Worm (Caenorhabditis elegans): ENCODE results near the gene nhr-6.
A peak's percentile ranks its signal among the peaks of the same experiment; 100 is the strongest.

nhr-6 gene

DNA sequence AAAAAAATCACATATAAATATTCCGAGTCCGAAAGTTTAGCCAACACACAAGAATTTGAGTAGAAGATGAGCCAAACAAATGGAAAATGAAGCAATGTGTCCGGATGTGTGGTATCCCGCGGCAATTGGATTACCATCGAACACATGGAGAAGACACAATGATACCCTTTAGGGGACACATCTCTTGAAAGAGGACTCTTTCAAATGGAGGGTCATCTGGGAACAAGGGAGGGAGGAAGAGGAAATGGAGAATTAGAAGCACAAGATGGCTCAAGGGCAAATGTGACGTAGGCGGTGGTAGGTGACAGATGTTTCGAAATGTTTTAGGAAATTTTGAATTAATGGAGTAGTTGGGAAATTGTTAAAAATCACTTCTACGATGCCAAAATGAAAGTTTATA is 30.3 kb upstream of the nhr-6 start:
- TF ChIP-seq D1046.2 (GFP tag; IDR thresholded peaks at IDR 0.05) (no peak), php-3 (GFP tag; IDR thresholded peaks at IDR 0.05) (no peak), nhr-10 (tag; optimal IDR thresholded peaks at IDR 0.05) (no peak), lin-13 (GFP tag; optimal IDR thresholded peaks at IDR 0.05) (no peak), ztf-7 (tag; optimal IDR thresholded peaks at IDR 0.05) (no peak), zip-11 (GFP tag; IDR thresholded peaks at IDR 0.05) (no peak), pha-4 (GFP tag; IDR thresholded peaks at IDR 0.05) (no peak), pha-4 (tag; optimal IDR thresholded peaks at IDR 0.05) (no peak), ceh-28 (tag; optimal IDR thresholded peaks at IDR 0.05) (no peak), lsy-2 (tag; optimal IDR thresholded peaks at IDR 0.05) (peak in 1 of 2 experiments; percentile 7), unc-62 (GFP tag; optimal IDR thresholded peaks at IDR 0.05 in 1 of 2) (peak in 1 of 2 experiments; percentile 44), unc-62 (tag; optimal IDR thresholded peaks at IDR 0.05) (no peak), mxl-3 (GFP tag; optimal IDR thresholded peaks at IDR 0.05) (no peak), fkh-10 (GFP tag; optimal IDR thresholded peaks at IDR 0.05) (no peak), aha-1 (tag) (peak; percentile 44), lir-3 (tag; optimal IDR thresholded peaks at IDR 0.05) (no peak), set-16 (GFP tag; IDR thresholded peaks at IDR 0.05) (no peak), jun-1 (tag; optimal IDR thresholded peaks at IDR 0.05) (no peak), ZK337.2 (GFP tag; IDR thresholded peaks at IDR 0.05) (no peak)

DNA sequence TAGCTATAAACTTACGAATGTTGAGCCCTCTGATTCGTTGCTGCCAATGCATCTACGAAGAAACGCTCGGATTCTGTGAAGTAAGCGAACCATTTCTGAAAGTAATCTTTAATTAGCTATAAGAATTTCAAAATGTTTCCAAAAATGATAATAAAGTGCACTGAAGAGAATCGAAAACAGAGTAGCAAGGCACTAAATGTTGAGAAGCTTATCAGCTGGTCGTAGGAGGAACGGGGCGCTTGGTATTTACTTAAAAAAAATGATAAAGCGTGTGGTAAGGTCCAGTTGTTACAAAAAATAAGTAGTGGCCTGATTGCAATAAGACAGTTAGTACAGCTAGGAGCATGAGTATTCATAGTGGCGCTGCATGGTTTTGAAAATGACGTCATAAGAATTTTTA is 27.1 kb upstream of the nhr-6 start, which contains the start of gene C54C6.7:
Gene C54C6.7 (minus strand): TSS at position 101 of the 400 bp plus-strand sequence.
- TF ChIP-seq lin-13 (GFP tag; optimal IDR thresholded peaks at IDR 0.05) (no peak), ceh-44 (GFP tag; IDR thresholded peaks at IDR 0.05) (no peak), tag-97 (GFP tag; IDR thresholded peaks at IDR 0.05) (no peak), nhr-28 (tag; optimal IDR thresholded peaks at IDR 0.05) (peak; percentile 21), nhr-102 (tag; optimal IDR thresholded peaks at IDR 0.05) (no peak), daf-16 (GFP tag; optimal IDR thresholded peaks at IDR 0.05) (no peak), daf-16 (tag; optimal IDR thresholded peaks at IDR 0.05) (peak; percentile 30), pqm-1 (tag; optimal IDR thresholded peaks at IDR 0.05) (peak; percentile 60), arid-1 (GFP tag; conservative IDR thresholded peaks at IDR 0.05) (no peak), F49E8.2 (tag; optimal IDR thresholded peaks at IDR 0.05; ENCODE audit: borderline replicate concordance) (no peak), lin-15B (tag; optimal IDR thresholded peaks at IDR 0.05) (no peak), hlh-30 (tag; optimal IDR thresholded peaks at IDR 0.05; ENCODE audit: insufficient read depth) (no peak)

- TF ChIP-seq unc-62 (GFP tag; optimal IDR thresholded peaks at IDR 0.05 in 1 of 2) (peak in 1 of 2 experiments; percentile 51), unc-62 (tag; optimal IDR thresholded peaks at IDR 0.05) (no peak), lin-15B (tag; optimal IDR thresholded peaks at IDR 0.05) (no peak)
Measured at ce11 chrIII:3548017-3548416, 25.4 kb upstream of the nhr-6 start, which contains the start of gene C54C6.11. C54C6.11 (plus strand) TSS chrIII:3548317.

- no peak for TF ChIP-seq dve-1 (tag; optimal IDR thresholded peaks at IDR 0.05; ENCODE audit: insufficient read depth)
- TF ChIP-seq ZK546.5 (tag; optimal IDR thresholded peaks at IDR 0.05), result no peak
- no peak for TF ChIP-seq ceh-32 (tag; optimal IDR thresholded peaks at IDR 0.05; ENCODE audit: poor library complexity)
- no peak for TF ChIP-seq ceh-62 (tag; optimal IDR thresholded peaks at IDR 0.05)
- TF ChIP-seq nhr-6 (tag; optimal IDR thresholded peaks at IDR 0.05), result no peak
- TF ChIP-seq aly-2 (tag; optimal IDR thresholded peaks at IDR 0.05), result no peak
- no peak for TF ChIP-seq Y5F2A.4 (GFP tag; optimal IDR thresholded peaks at IDR 0.05)
- TF ChIP-seq nhr-237 (tag; optimal IDR thresholded peaks at IDR 0.05), result no peak
- no peak for TF ChIP-seq lin-29 (GFP tag; IDR thresholded peaks at IDR 0.05)
- TF ChIP-seq nhr-25 (tag; optimal IDR thresholded peaks at IDR 0.05; ENCODE audit: borderline replicate concordance, insufficient read depth), result no peak
- no peak for TF ChIP-seq spr-3 (GFP tag; optimal IDR thresholded peaks at IDR 0.05)
Measured at ce11 chrIII:3549750-3550149, 23.6 kb upstream of the nhr-6 start, which contains the start of gene C54C6.5. C54C6.5 (minus strand) TSS chrIII:3549850.

Measured in whole organism, L4 larva.